Worm (Caenorhabditis elegans) whole organism, L1 larva: Measurements from ENCODE around the gene vglu-2.

ENCODE experiments used
- C04F5.9 ChIP-seq: sonication (generic microtip); optimal IDR thresholded peaks from 2 replicates; lab custom pipeline; 2016; ENCODE audit warnings: missing genetic modification characterization, missing compliant biosample characterization
- C16A3.4 ChIP-seq: fragments of 150-350 bp; optimal IDR thresholded peaks from 2 replicates; lab custom pipeline; 2014; ENCODE audit warnings: missing biosample characterization, missing genetic modification characterization
- C34B4.2 ChIP-seq: sonication (generic microtip); optimal IDR thresholded peaks from 2 replicates; lab custom pipeline; 2017; ENCODE audit warnings: mild to moderate bottlenecking, missing genetic modification characterization, missing compliant biosample characterization
- F16B12.6 ChIP-seq: fragments of 150-350 bp; optimal IDR thresholded peaks from 2 replicates; lab custom pipeline; 2014; ENCODE audit warnings: missing biosample characterization, missing genetic modification characterization
- ceh-63 ChIP-seq: fragments of 200-800 bp; sonication (Bioruptor generic); optimal IDR thresholded peaks from 2 replicates; lab custom pipeline; 2018; ENCODE audit warnings: mild to moderate bottlenecking, missing genetic modification characterization, missing compliant biosample characterization
- ceh-8 ChIP-seq: fragments of 200-800 bp; sonication (Bioruptor generic); optimal IDR thresholded peaks from 2 replicates; lab custom pipeline; 2018; ENCODE audit warnings: mild to moderate bottlenecking, missing genetic modification characterization, moderate library complexity, missing compliant biosample characterization
- ceh-82 ChIP-seq, 3 experiments: fragments of 150-350 bp in 1 of 3; sonication (generic microtip) in 2 of 3; optimal IDR thresholded peaks; 2 replicates each; lab custom pipeline; 2014 to 2017; ENCODE audit warnings: missing biosample characterization in 3 of 3, missing genetic modification characterization in 3 of 3
- ces-1 ChIP-seq: fragments of 150-350 bp; optimal IDR thresholded peaks from 2 replicates; lab custom pipeline; 2014; ENCODE audit warnings: missing biosample characterization, missing genetic modification reagents, missing genetic modification characterization
- dpl-1 ChIP-seq, 3 experiments: fragments of 150-350 bp in 2 of 3; sonication (generic microtip) in 1 of 3; optimal IDR thresholded peaks; 2 replicates each; lab custom pipeline; 2014 to 2017; ENCODE audit warnings: missing biosample characterization in 3 of 3, missing genetic modification characterization in 3 of 3, missing genetic modification reagents in 3 of 3
- efl-1 ChIP-seq, 4 experiments: fragments of 150-350 bp; optimal IDR thresholded peaks in 3 of 4; peaks in 1 of 4; 1 replicate in 1 of 4; 2 replicates in 3 of 4; lab custom pipeline; 2014; ENCODE audit warnings: missing biosample characterization in 2 of 4, missing genetic modification characterization in 2 of 4, missing genetic modification reagents in 2 of 4
- egl-27 ChIP-seq, 2 experiments: fragments of 150-350 bp in 1 of 2; sonication (generic microtip); optimal IDR thresholded peaks; 3 replicates each; lab custom pipeline; 2017 to 2018; ENCODE audit warnings: missing biosample characterization in 2 of 2, missing genetic modification characterization in 2 of 2, missing genetic modification reagents in 2 of 2
- elt-2 ChIP-seq: sonication (generic microtip); optimal IDR thresholded peaks from 2 replicates; lab custom pipeline; 2016; ENCODE audit warnings: missing genetic modification characterization, mild to moderate bottlenecking, inconsistent platforms, missing compliant biosample characterization, missing genetic modification reagents
- elt-3 ChIP-seq, 6 experiments: fragments of 150-350 bp in 1 of 6; sonication (generic microtip); optimal IDR thresholded peaks; 2 replicates each; lab custom pipeline; 2017 to 2018; ENCODE audit warnings: missing biosample characterization in 6 of 6, missing genetic modification characterization in 6 of 6, inconsistent platforms in 1 of 6
- fkh-10 ChIP-seq: sonication (generic microtip); optimal IDR thresholded peaks from 2 replicates; lab custom pipeline; 2017; ENCODE audit warnings: missing biosample characterization, missing genetic modification reagents, missing genetic modification characterization
- fkh-8 ChIP-seq: sonication (generic microtip); optimal IDR thresholded peaks from 2 replicates; lab custom pipeline; 2016; ENCODE audit warnings: mild to moderate bottlenecking, missing genetic modification characterization, missing compliant biosample characterization
- lin-15B ChIP-seq: fragments of 150-350 bp; sonication (generic microtip); optimal IDR thresholded peaks from 3 replicates; lab custom pipeline; 2014; ENCODE audit warnings: missing biosample characterization, missing genetic modification characterization
- lin-35 ChIP-seq, 2 experiments: fragments of 150-350 bp; optimal IDR thresholded peaks; 2 replicates each; lab custom pipeline; 2014; ENCODE audit warnings: missing biosample characterization in 2 of 2, missing genetic modification characterization in 2 of 2, missing genetic modification reagents in 2 of 2
- lin-39 ChIP-seq: fragments of 150-350 bp; optimal IDR thresholded peaks from 2 replicates; lab custom pipeline; 2014; ENCODE audit warnings: missing biosample characterization, missing genetic modification reagents, missing genetic modification characterization
- lsy-2 ChIP-seq, 2 experiments: fragments of 150-350 bp; optimal IDR thresholded peaks; 2 replicates each; lab custom pipeline; 2014; ENCODE audit warnings: missing biosample characterization in 2 of 2, missing genetic modification characterization in 2 of 2
- nhr-11 ChIP-seq: fragments of 150-350 bp; optimal IDR thresholded peaks from 2 replicates; lab custom pipeline; 2014; ENCODE audit warnings: missing biosample characterization, missing genetic modification characterization
- nhr-28 ChIP-seq: fragments of 150-350 bp; optimal IDR thresholded peaks from 2 replicates; lab custom pipeline; 2014; ENCODE audit warnings: missing biosample characterization, missing genetic modification characterization
- nhr-84 ChIP-seq: sonication (generic microtip); optimal IDR thresholded peaks from 2 replicates; lab custom pipeline; 2017; ENCODE audit warnings: missing biosample characterization, missing genetic modification characterization
- nhr-85 ChIP-seq: sonication (generic microtip); peaks from one replicate; lab custom pipeline; 2016; ENCODE audit warnings: missing genetic modification characterization, inconsistent platforms, missing compliant biosample characterization
- skn-1 ChIP-seq: fragments of 150-350 bp; optimal IDR thresholded peaks from 2 replicates; lab custom pipeline; 2014; ENCODE audit warnings: missing biosample characterization, missing genetic modification characterization
- snpc-4 ChIP-seq: fragments of 150-350 bp; optimal IDR thresholded peaks from 2 replicates; lab custom pipeline; 2014; ENCODE audit warnings: missing biosample characterization, missing genetic modification characterization
- sup-37 ChIP-seq: fragments of 200-800 bp; sonication (Bioruptor generic); optimal IDR thresholded peaks from 2 replicates; lab custom pipeline; 2018; ENCODE audit warnings: mild to moderate bottlenecking, missing genetic modification characterization, missing compliant biosample characterization
- swsn-7 ChIP-seq: sonication (generic microtip); optimal IDR thresholded peaks from 2 replicates; lab custom pipeline; 2016; ENCODE audit warnings: missing genetic modification characterization, missing compliant biosample characterization
- tbx-2 ChIP-seq: sonication (generic microtip); optimal IDR thresholded peaks from 2 replicates; lab custom pipeline; 2016; ENCODE audit warnings: missing genetic modification characterization, missing compliant biosample characterization
- tlp-1 ChIP-seq: fragments of 150-350 bp; optimal IDR thresholded peaks from 2 replicates; lab custom pipeline; 2014; ENCODE audit warnings: missing biosample characterization, missing genetic modification characterization
- unc-130 ChIP-seq: fragments of 150-350 bp; optimal IDR thresholded peaks from 2 replicates; lab custom pipeline; 2017; ENCODE audit warnings: missing biosample characterization, missing genetic modification characterization, inconsistent platforms
- unc-98 ChIP-seq: fragments of 200-800 bp; sonication (Bioruptor generic); IDR thresholded peaks from 2 replicates; pipeline ENCODE4 v1.3.6; 2022; ENCODE audit warnings: missing genetic modification characterization, missing compliant biosample characterization
- vab-15 ChIP-seq: sonication (generic microtip); optimal IDR thresholded peaks from 2 replicates; lab custom pipeline; 2017; ENCODE audit warnings: missing genotype, mild to moderate bottlenecking, missing genetic modification characterization, missing compliant biosample characterization
- zag-1 ChIP-seq: fragments of 150-350 bp; optimal IDR thresholded peaks from 2 replicates; lab custom pipeline; 2014; ENCODE audit warnings: missing biosample characterization, missing genetic modification characterization
- zip-4 ChIP-seq: fragments of 200-800 bp; sonication (Bioruptor generic); optimal IDR thresholded peaks from 2 replicates; lab custom pipeline; 2018; ENCODE audit warnings: mild to moderate bottlenecking, missing genetic modification characterization, moderate library complexity, missing compliant biosample characterization

Gene vglu-2

ce11 chrIII:10296904-10297303 is 2.0 kb downstream of the vglu-2 start:
- no peak for TF ChIP-seq zag-1 (tag; lab: Kevin White, UChicago)
- TF ChIP-seq vab-15 = no peak
- no peak for TF ChIP-seq tbx-2 (tag; lab: Kevin White, UChicago)
- peak in 1 of 6 experiments; percentile 5 for TF ChIP-seq elt-3 (tag; optimal IDR thresholded peaks at IDR 0.05; lab: Kevin White, UChicago)
- no peak for TF ChIP-seq egl-27 (tag; optimal IDR thresholded peaks at IDR 0.05; lab: Kevin White, UChicago)
- peak; percentile 67 for TF ChIP-seq nhr-85
- TF ChIP-seq, all 84 proteins: peak for 2

- no peak for TF ChIP-seq C04F5.9
- TF ChIP-seq fkh-10 (GFP tag; lab: Kevin White, UChicago) = no peak
- TF ChIP-seq nhr-85 = no peak
- no peak for TF ChIP-seq lin-15B
- TF ChIP-seq lsy-2 (tag; optimal IDR thresholded peaks at IDR 0.05; lab: Kevin White, UChicago) = no peak
- no peak for TF ChIP-seq unc-98
- no peak for TF ChIP-seq sup-37 (GFP tag; lab: Kevin White, UChicago)
- no peak for TF ChIP-seq tlp-1 (tag; lab: Kevin White, UChicago)
- no peak for TF ChIP-seq lin-39 (tag; lab: Kevin White, UChicago)
- TF ChIP-seq nhr-84 (tag; lab: Kevin White, UChicago) = no peak
- TF ChIP-seq vab-15 = no peak
- TF ChIP-seq nhr-28 (tag; lab: Kevin White, UChicago) = no peak
- no peak for TF ChIP-seq unc-130 (tag; lab: Kevin White, UChicago)
- no peak for TF ChIP-seq ceh-82 (tag; optimal IDR thresholded peaks at IDR 0.05; lab: Kevin White, UChicago)
- no peak for TF ChIP-seq ceh-8 (GFP tag; lab: Kevin White, UChicago)
- no peak for TF ChIP-seq elt-3 (tag; optimal IDR thresholded peaks at IDR 0.05; lab: Kevin White, UChicago)
- TF ChIP-seq ces-1 = no peak
These were observed 5.1 kb downstream of the vglu-2 start, which contains the start of gene vglu-3 for ce11 chrIII:10300078-10300477. vglu-3 (plus strand) TSS chrIII:10300378.

ce11 chrIII:10305295-10305694 is 10.4 kb downstream of the vglu-2 start:
- TF ChIP-seq zip-4 (GFP tag; lab: Kevin White, UChicago) = no peak
- no peak for TF ChIP-seq dpl-1 (GFP tag; optimal IDR thresholded peaks at IDR 0.05; lab: Kevin White, UChicago)
- no peak for TF ChIP-seq fkh-10 (GFP tag; lab: Kevin White, UChicago)
- TF ChIP-seq elt-2 = peak; percentile 76
- no peak for TF ChIP-seq snpc-4 (tag; lab: Kevin White, UChicago)
- TF ChIP-seq lsy-2 (tag; optimal IDR thresholded peaks at IDR 0.05; lab: Kevin White, UChicago) = no peak
- TF ChIP-seq lin-35 (GFP tag; optimal IDR thresholded peaks at IDR 0.05; lab: Kevin White, UChicago) = no peak
- no peak for TF ChIP-seq ces-1
- TF ChIP-seq C34B4.2 = no peak
- no peak for TF ChIP-seq efl-1 (optimal IDR thresholded peaks at IDR 0.05; lab: Kevin White, UChicago)
- peak in 1 of 2 experiments; percentile 18 for TF ChIP-seq efl-1 (GFP tag; optimal IDR thresholded peaks at IDR 0.05 in 1 of 2; lab: Kevin White, UChicago)
- no peak for TF ChIP-seq nhr-11 (tag; lab: Kevin White, UChicago)
- no peak for TF ChIP-seq skn-1
- TF ChIP-seq swsn-7 = no peak
- TF ChIP-seq ceh-82 (tag; optimal IDR thresholded peaks at IDR 0.05; lab: Kevin White, UChicago) = no peak
- TF ChIP-seq ceh-63 = no peak
- no peak for TF ChIP-seq fkh-8 (tag; lab: Kevin White, UChicago)

ce11 chrIII:10306049-10306448 is 11.1 kb downstream of the vglu-2 start, which contains the start of gene T07A5.1:
T07A5.1 (minus strand) TSS chrIII:10306197.
- TF ChIP-seq nhr-85 = peak; percentile 60
- TF ChIP-seq lin-39 (tag; lab: Kevin White, UChicago) = peak; percentile 15
- no peak for TF ChIP-seq F16B12.6 (tag; lab: Kevin White, UChicago)

- TF ChIP-seq efl-1 (optimal IDR thresholded peaks at IDR 0.05; lab: Kevin White, UChicago) (no peak), efl-1 (GFP tag; optimal IDR thresholded peaks at IDR 0.05 in 1 of 2; lab: Kevin White, UChicago) (peak in 1 of 2 experiments; percentile 59), C16A3.4 (tag; lab: Kevin White, UChicago) (no peak)
These were observed 16.1 kb downstream of the vglu-2 start, which contains the start of gene T07A5.7 for ce11 chrIII:10311016-10311415. T07A5.7 (minus strand) TSS chrIII:10311116.
